Fruit fly (Drosophila melanogaster) whole organism, embryonic: ENCODE data around the gene CG1309.

Source experiments
- Aef1 ChIP-seq: fragments of 200-800 bp; sonication (Bioruptor generic); IDR thresholded peaks from 3 replicates; pipeline ENCODE4 v1.3.6; 2022; ENCODE audit warnings: missing biosample characterization, missing genetic modification characterization
- C15 ChIP-seq: fragments of 200-800 bp; sonication (Bioruptor generic); IDR thresholded peaks from 3 replicates; pipeline ENCODE4 v1.3.6; 2022; ENCODE audit warnings: missing biosample characterization, missing genetic modification characterization
- CG10654 ChIP-seq: fragments of 200-800 bp; sonication (Bioruptor generic); optimal IDR thresholded peaks from 2 replicates; lab custom pipeline; 2016; ENCODE audit warnings: missing biosample characterization, missing genetic modification characterization
- CG10979 ChIP-seq: fragments of 200-800 bp; sonication (Bioruptor generic); optimal IDR thresholded peaks from 2 replicates; lab custom pipeline; 2018; ENCODE audit warnings: missing biosample characterization, mild to moderate bottlenecking, missing genetic modification characterization, moderate library complexity
- CG11085 ChIP-seq: fragments of 200-800 bp; sonication (Bioruptor generic); IDR thresholded peaks from 2 replicates; pipeline ENCODE4 v1.3.6; 2022; ENCODE audit warnings: missing biosample characterization, missing genetic modification characterization
- CG11504 ChIP-seq: fragments of 200-800 bp; sonication (Bioruptor generic); optimal IDR thresholded peaks from 3 replicates; lab custom pipeline; 2019; ENCODE audit warnings: missing biosample characterization, mild to moderate bottlenecking, missing genetic modification characterization, moderate library complexity
- CG12659 ChIP-seq: fragments of 200-800 bp; sonication (Bioruptor generic); optimal IDR thresholded peaks from 3 replicates; lab custom pipeline; 2017; ENCODE audit warnings: mild to moderate bottlenecking, missing biosample characterization, missing genetic modification reagents, missing genetic modification characterization
- CG12769 ChIP-seq: fragments of 200-800 bp; sonication (Bioruptor generic); optimal IDR thresholded peaks from 2 replicates; lab custom pipeline; 2019; ENCODE audit warnings: missing biosample characterization, mild to moderate bottlenecking, missing genetic modification characterization, moderate library complexity
- CG14710 ChIP-seq: fragments of 200-800 bp; sonication (Bioruptor generic); optimal IDR thresholded peaks from 3 replicates; lab custom pipeline; 2019; ENCODE audit warnings: missing biosample characterization, mild to moderate bottlenecking, missing genetic modification characterization, moderate library complexity
- CG15696 ChIP-seq: fragments of 200-800 bp; sonication (Bioruptor generic); optimal IDR thresholded peaks from 2 replicates; lab custom pipeline; 2019; ENCODE audit warnings: missing biosample characterization, mild to moderate bottlenecking, missing genetic modification characterization, moderate library complexity
- CG16813 ChIP-seq: fragments of 200-800 bp; sonication (Bioruptor generic); IDR thresholded peaks from 3 replicates; pipeline ENCODE4 v1.3.6; 2022; ENCODE audit warnings: missing biosample characterization, missing genetic modification characterization; ENCODE audit not compliant: partially characterized antibody
- CG16815 ChIP-seq: fragments of 200-800 bp; sonication (Bioruptor generic); optimal IDR thresholded peaks from 3 replicates; lab custom pipeline; 2017; ENCODE audit warnings: missing biosample characterization, mild to moderate bottlenecking, missing genetic modification characterization
- CG16863 ChIP-seq: fragments of 200-800 bp; sonication (Bioruptor generic); optimal IDR thresholded peaks from 3 replicates; lab custom pipeline; 2016; ENCODE audit warnings: missing biosample characterization, missing genetic modification characterization
- CG17912 ChIP-seq: fragments of 200-800 bp; sonication (Bioruptor generic); optimal IDR thresholded peaks from 2 replicates; lab custom pipeline; 2018; ENCODE audit warnings: missing biosample characterization, mild to moderate bottlenecking, missing genetic modification characterization
- CG18262 ChIP-seq: fragments of 200-800 bp; optimal IDR thresholded peaks from 3 replicates; lab custom pipeline; 2019; ENCODE audit warnings: missing biosample characterization, mild to moderate bottlenecking, missing genetic modification characterization, moderate library complexity
- CG30431 ChIP-seq: fragments of 200-800 bp; sonication (Bioruptor generic); optimal IDR thresholded peaks from 2 replicates; lab custom pipeline; 2017; ENCODE audit warnings: missing biosample characterization, missing genetic modification characterization
- CG31365 ChIP-seq: fragments of 200-800 bp; sonication (Bioruptor generic); optimal IDR thresholded peaks from 2 replicates; lab custom pipeline; 2018; ENCODE audit warnings: missing biosample characterization, mild to moderate bottlenecking, missing genetic modification characterization
- CG3281 ChIP-seq: fragments of 200-800 bp; sonication (Bioruptor generic); optimal IDR thresholded peaks from 3 replicates; lab custom pipeline; 2017; ENCODE audit warnings: missing biosample characterization, mild to moderate bottlenecking, missing genetic modification characterization
- CG6813 ChIP-seq: fragments of 200-800 bp; sonication (Bioruptor generic); optimal IDR thresholded peaks from 2 replicates; lab custom pipeline; 2017; ENCODE audit warnings: missing biosample characterization, missing genetic modification characterization, mild to moderate bottlenecking, moderate library complexity, missing genetic modification reagents
- CG8089 ChIP-seq: fragments of 200-800 bp; sonication (Bioruptor generic); optimal IDR thresholded peaks from 3 replicates; lab custom pipeline; 2016; ENCODE audit warnings: missing biosample characterization, missing genetic modification characterization
- CG8478 ChIP-seq: fragments of >200 bp; optimal IDR thresholded peaks from 2 replicates; lab custom pipeline; 2018
- Deaf1 ChIP-seq: fragments of 200-800 bp; optimal IDR thresholded peaks from 3 replicates; lab custom pipeline; 2019; ENCODE audit warnings: missing biosample characterization, mild to moderate bottlenecking, missing genetic modification characterization, moderate library complexity
- Drgx ChIP-seq: fragments of 200-800 bp; sonication (Bioruptor generic); IDR thresholded peaks from 2 replicates; pipeline ENCODE4 v1.3.6; 2022; ENCODE audit warnings: missing biosample characterization, missing genetic modification characterization
- H15 ChIP-seq: fragments of 200-800 bp; sonication (Bioruptor generic); IDR thresholded peaks from 3 replicates; pipeline ENCODE4 v1.3.6; 2022; ENCODE audit warnings: missing biosample characterization, missing genetic modification characterization
- Hand ChIP-seq: fragments of 200-800 bp; sonication (Bioruptor generic); optimal IDR thresholded peaks from 2 replicates; lab custom pipeline; 2017; ENCODE audit warnings: mild to moderate bottlenecking, missing biosample characterization, missing genetic modification reagents, missing genetic modification characterization
- HmgD ChIP-seq: fragments of 200-800 bp; sonication (Bioruptor generic); optimal IDR thresholded peaks from 3 replicates; lab custom pipeline; 2016; ENCODE audit warnings: missing biosample characterization, missing genetic modification characterization
- Meics ChIP-seq: fragments of 200-800 bp; sonication (Bioruptor generic); optimal IDR thresholded peaks from 2 replicates; lab custom pipeline; 2017; ENCODE audit warnings: missing biosample characterization, mild to moderate bottlenecking, missing genetic modification characterization
- NC2β ChIP-seq: fragments of 200-800 bp; sonication (Bioruptor generic); optimal IDR thresholded peaks from 2 replicates; lab custom pipeline; 2016; ENCODE audit warnings: missing biosample characterization, missing genetic modification characterization
- Nf-YC ChIP-seq: fragments of 200-800 bp; optimal IDR thresholded peaks from 3 replicates; lab custom pipeline; 2019; ENCODE audit warnings: missing biosample characterization, mild to moderate bottlenecking, missing genetic modification characterization, moderate library complexity
- Oaz ChIP-seq: fragments of 200-800 bp; sonication (Bioruptor generic); IDR thresholded peaks from 2 replicates; pipeline ENCODE4 v1.3.6; 2022; ENCODE audit warnings: missing biosample characterization, missing genetic modification characterization
- Ptx1 ChIP-seq: fragments of 200-800 bp; sonication (Bioruptor generic); IDR thresholded peaks from 2 replicates; pipeline ENCODE4 v1.3.6; 2022; ENCODE audit warnings: missing biosample characterization, missing genetic modification characterization
- Scr ChIP-seq: fragments of 200-800 bp; sonication (Bioruptor generic); IDR thresholded peaks from 2 replicates; pipeline ENCODE4 v1.3.6; 2022; ENCODE audit warnings: missing biosample characterization, missing genetic modification characterization; ENCODE audit not compliant: partially characterized antibody
- Sox102F ChIP-seq: fragments of 200-800 bp; sonication (Bioruptor generic); optimal IDR thresholded peaks from 2 replicates; lab custom pipeline; 2018; ENCODE audit warnings: missing biosample characterization, mild to moderate bottlenecking, missing genetic modification characterization, moderate library complexity
- TFAM ChIP-seq: fragments of 200-800 bp; sonication (Bioruptor generic); optimal IDR thresholded peaks from 2 replicates; lab custom pipeline; 2017; ENCODE audit warnings: missing biosample characterization, missing genetic modification characterization, inconsistent platforms
- YL-1 ChIP-seq: fragments of 200-800 bp; sonication (Bioruptor generic); optimal IDR thresholded peaks from 3 replicates; lab custom pipeline; 2017; ENCODE audit warnings: missing biosample characterization, mild to moderate bottlenecking, missing genetic modification characterization
- ab ChIP-seq: fragments of 200-800 bp; sonication (Bioruptor generic); optimal IDR thresholded peaks from 2 replicates; lab custom pipeline; 2016; ENCODE audit warnings: missing biosample characterization, missing genetic modification characterization
- ara ChIP-seq: fragments of 200-800 bp; sonication (Bioruptor generic); IDR thresholded peaks from 2 replicates; pipeline ENCODE4 v1.3.6; 2022; ENCODE audit warnings: missing biosample characterization, missing genetic modification characterization
- chm ChIP-seq: fragments of 200-800 bp; sonication (Bioruptor generic); IDR thresholded peaks from 2 replicates; pipeline ENCODE4 v1.3.6; 2022; ENCODE audit warnings: missing biosample characterization, missing genetic modification characterization
- dysf ChIP-seq: fragments of 200-800 bp; sonication (Bioruptor generic); IDR thresholded peaks from 3 replicates; pipeline ENCODE4 v1.3.6; 2022; ENCODE audit warnings: missing biosample characterization, missing genetic modification characterization
- grau ChIP-seq: fragments of 200-800 bp; optimal IDR thresholded peaks from 3 replicates; lab custom pipeline; 2019; ENCODE audit warnings: missing biosample characterization, mild to moderate bottlenecking, missing genetic modification characterization, moderate library complexity
- lab ChIP-seq: fragments of 200-800 bp; sonication (Bioruptor generic); optimal IDR thresholded peaks from 3 replicates; lab custom pipeline; 2017; ENCODE audit warnings: missing biosample characterization, missing genetic modification characterization, mild to moderate bottlenecking, moderate library complexity, missing genetic modification reagents
- nerfin-1 ChIP-seq: fragments of 200-800 bp; sonication (Bioruptor generic); optimal IDR thresholded peaks from 3 replicates; lab custom pipeline; 2019; ENCODE audit warnings: missing biosample characterization, mild to moderate bottlenecking, missing genetic modification characterization, moderate library complexity
- org-1 ChIP-seq: fragments of 200-800 bp; sonication (Bioruptor generic); optimal IDR thresholded peaks from 2 replicates; lab custom pipeline; 2017; ENCODE audit warnings: missing biosample characterization, missing genetic modification characterization
- pho ChIP-seq: fragments of 200-800 bp; sonication (Bioruptor generic); optimal IDR thresholded peaks from 2 replicates; lab custom pipeline; 2016; ENCODE audit warnings: missing biosample characterization, missing genetic modification characterization
- pum ChIP-seq: fragments of 200-800 bp; sonication (Bioruptor generic); optimal IDR thresholded peaks from 2 replicates; lab custom pipeline; 2016; ENCODE audit warnings: missing biosample characterization, missing genetic modification characterization
- tup ChIP-seq: fragments of 200-800 bp; sonication (Bioruptor generic); optimal IDR thresholded peaks from 2 replicates; lab custom pipeline; 2016; ENCODE audit warnings: missing biosample characterization, mild to moderate bottlenecking, missing genetic modification characterization, moderate library complexity
- wek ChIP-seq: fragments of 200-800 bp; sonication (Bioruptor generic); optimal IDR thresholded peaks from 3 replicates; lab custom pipeline; 2018; ENCODE audit warnings: missing biosample characterization, mild to moderate bottlenecking, missing genetic modification characterization, moderate library complexity
- wor ChIP-seq: fragments of 200-800 bp; sonication (Bioruptor generic); IDR thresholded peaks from 2 replicates; pipeline ENCODE4 v1.3.6; 2022; ENCODE audit warnings: missing biosample characterization, missing genetic modification characterization
- zen2 ChIP-seq: fragments of 200-800 bp; sonication (Bioruptor generic); IDR thresholded peaks from 3 replicates; pipeline ENCODE4 v1.3.6; 2022; ENCODE audit warnings: missing biosample characterization, missing genetic modification characterization; ENCODE audit not compliant: partially characterized antibody
- zf30C ChIP-seq: fragments of 200-800 bp; sonication (Bioruptor generic); optimal IDR thresholded peaks from 3 replicates; lab custom pipeline; 2018; ENCODE audit warnings: missing biosample characterization, mild to moderate bottlenecking, missing genetic modification characterization

Gene CG1309

DNA sequence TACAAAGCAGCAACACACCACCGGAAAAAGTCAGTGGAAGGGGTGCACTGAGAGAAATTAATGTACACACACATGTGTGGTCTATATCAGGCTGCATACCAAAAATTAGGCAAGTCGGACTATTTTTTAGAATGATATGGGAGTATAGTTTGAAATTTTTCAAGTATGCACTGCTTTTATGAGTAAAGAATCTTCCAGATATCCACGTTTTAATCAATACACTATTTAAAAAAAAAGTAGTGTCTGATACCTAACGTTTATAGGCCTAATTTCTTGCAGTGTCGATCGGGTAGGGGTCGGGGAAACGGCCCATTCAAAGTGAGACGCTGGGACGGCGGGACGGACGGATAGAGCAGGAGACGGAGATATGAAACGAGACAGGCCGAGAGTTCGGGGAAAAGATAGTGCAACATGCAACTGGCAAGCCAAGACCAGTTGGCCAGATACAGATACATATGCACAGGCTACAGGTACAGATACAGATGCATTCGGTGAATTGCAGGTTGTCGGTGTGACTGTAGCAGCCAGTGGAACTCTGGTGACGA is 28.8 kb upstream of the CG1309 start (continued):
- TF ChIP-seq Nf-YC (tag; lab: Kevin White, UChicago): peak; percentile 71
- peak; percentile 67 for TF ChIP-seq Meics (GFP tag; lab: Kevin White, UChicago)
- TF ChIP-seq CG16863: peak; percentile 94
- TF ChIP-seq CG14710: peak; percentile 97
- peak; percentile 99 for TF ChIP-seq CG15696 (tag; lab: Kevin White, UChicago)
- TF ChIP-seq CG12659 (GFP tag; lab: Kevin White, UChicago): peak; percentile 90
- TF ChIP-seq ab (GFP tag; lab: Kevin White, UChicago): peak; percentile 78
- peak; percentile 80 for TF ChIP-seq YL-1 (GFP tag; lab: Kevin White, UChicago)
- TF ChIP-seq CG6813 (GFP tag; lab: Kevin White, UChicago): peak; percentile 88
- TF ChIP-seq chm (GFP tag; lab: Robert Waterston, UW): peak; percentile 81
- peak; percentile 93 for TF ChIP-seq ara (GFP tag; lab: Robert Waterston, UW)
- peak; percentile 85 for TF ChIP-seq TFAM (GFP tag; lab: Kevin White, UChicago)
- peak; percentile 95 for TF ChIP-seq CG11504 (tag; lab: Kevin White, UChicago)
- no peak for TF ChIP-seq CG16813 (GFP tag; lab: Robert Waterston, UW)
- no peak for TF ChIP-seq C15 (GFP tag; lab: Robert Waterston, UW)
- TF ChIP-seq Deaf1 (tag; lab: Kevin White, UChicago): peak; percentile 64
- peak; percentile 73 for TF ChIP-seq Aef1 (GFP tag; lab: Robert Waterston, UW)
- peak; percentile 85 for TF ChIP-seq lab
- peak; percentile 39; the same call in 1 of the 2 replicates for TF ChIP-seq CG11085 (GFP tag; lab: Robert Waterston, UW)
- TF ChIP-seq H15 (GFP tag; lab: Robert Waterston, UW): peak; percentile 79
- peak; percentile 94 for TF ChIP-seq NC2β
- TF ChIP-seq wor (GFP tag; lab: Robert Waterston, UW): peak; percentile 91
- peak; percentile 91 for TF ChIP-seq CG10654
- peak; percentile 84 for TF ChIP-seq HmgD (GFP tag; lab: Kevin White, UChicago)
- TF ChIP-seq Drgx: peak; percentile 91
- TF ChIP-seq CG30431 (GFP tag; lab: Kevin White, UChicago): peak; percentile 94
- TF ChIP-seq CG16815 (GFP tag; lab: Kevin White, UChicago): peak; percentile 96
- TF ChIP-seq wek (GFP tag; lab: Kevin White, UChicago): peak; percentile 78
- TF ChIP-seq Oaz (GFP tag; lab: Robert Waterston, UW): no peak; the same call in 1 of the 2 replicates
- peak; percentile 74 for TF ChIP-seq CG31365 (tag; lab: Kevin White, UChicago)
- TF ChIP-seq tup (GFP tag; lab: Kevin White, UChicago): peak; percentile 71
- peak; percentile 90 for TF ChIP-seq dysf (GFP tag; lab: Robert Waterston, UW)
- TF ChIP-seq Ptx1 (GFP tag; lab: Robert Waterston, UW): peak; percentile 93
- TF ChIP-seq grau: peak; percentile 91
- TF ChIP-seq Hand (GFP tag; lab: Kevin White, UChicago): peak; percentile 57
- TF ChIP-seq nerfin-1 (tag; lab: Kevin White, UChicago): peak; percentile 93
- TF ChIP-seq CG8089 (GFP tag; lab: Kevin White, UChicago): peak; percentile 94
- TF ChIP-seq org-1: peak; percentile 92
- peak; percentile 17 for TF ChIP-seq CG8478 (lab: Kevin White, UChicago)
- TF ChIP-seq CG12769 (tag; lab: Kevin White, UChicago): peak; percentile 79
- peak; percentile 98 for TF ChIP-seq CG10979 (tag; lab: Kevin White, UChicago)
- TF ChIP-seq pum (GFP tag; lab: Kevin White, UChicago): peak; percentile 96
- TF ChIP-seq zen2 (GFP tag; lab: Robert Waterston, UW): no peak
- peak; percentile 35 for TF ChIP-seq CG17912
- TF ChIP-seq Scr: no peak
- peak; percentile 96 for TF ChIP-seq Sox102F (GFP tag; lab: Kevin White, UChicago)
- peak; percentile 98 for TF ChIP-seq CG18262 (tag; lab: Kevin White, UChicago)
- TF ChIP-seq pho: peak; percentile 57
- peak; percentile 99 for TF ChIP-seq zf30C (GFP tag; lab: Kevin White, UChicago)
- peak; percentile 58 for TF ChIP-seq CG3281 (GFP tag; lab: Kevin White, UChicago)
